Fruit fly (Drosophila melanogaster) whole organism, embryonic: ENCODE results near the gene CG13306.

ENCODE experiments used
- Abd-B ChIP-seq: fragments of 200-800 bp; sonication (Bioruptor generic); optimal IDR thresholded peaks from 2 replicates; lab custom pipeline; 2018; ENCODE audit warnings: missing biosample characterization, mild to moderate bottlenecking, missing genetic modification characterization, moderate library complexity
- Ada2b ChIP-seq: fragments of 200-800 bp; sonication (Bioruptor generic); IDR thresholded peaks from 2 replicates; pipeline ENCODE4 v1.3.6; 2022; ENCODE audit warnings: missing biosample characterization, missing genetic modification characterization
- Adf1 ChIP-seq: fragments of 200-800 bp; sonication (Bioruptor generic); IDR thresholded peaks from 2 replicates; pipeline ENCODE4 v1.3.6; 2022; ENCODE audit warnings: missing biosample characterization, missing genetic modification characterization
- Aef1 ChIP-seq: fragments of 200-800 bp; sonication (Bioruptor generic); IDR thresholded peaks from 3 replicates; pipeline ENCODE4 v1.3.6; 2022; ENCODE audit warnings: missing biosample characterization, missing genetic modification characterization
- CG10274 ChIP-seq: fragments of 200-800 bp; sonication (Bioruptor generic); optimal IDR thresholded peaks from 3 replicates; lab custom pipeline; 2017; ENCODE audit warnings: missing biosample characterization, mild to moderate bottlenecking, missing genetic modification characterization
- CG11723 ChIP-seq: fragments of 200-800 bp; sonication (Bioruptor generic); optimal IDR thresholded peaks from 2 replicates; lab custom pipeline; 2017; ENCODE audit warnings: missing biosample characterization, mild to moderate bottlenecking, missing genetic modification characterization
- CG12744 ChIP-seq: fragments of 200-800 bp; sonication (Bioruptor generic); optimal IDR thresholded peaks from 2 replicates; lab custom pipeline; 2016; ENCODE audit warnings: missing biosample characterization, missing genetic modification characterization
- CG13123 ChIP-seq: fragments of 200-800 bp; sonication (Bioruptor generic); optimal IDR thresholded peaks from 2 replicates; lab custom pipeline; 2016; ENCODE audit warnings: missing biosample characterization, missing genetic modification characterization
- CG15269 ChIP-seq: fragments of 200-800 bp; sonication (Bioruptor generic); optimal IDR thresholded peaks from 2 replicates; lab custom pipeline; 2018; ENCODE audit warnings: missing biosample characterization, mild to moderate bottlenecking, missing genetic modification characterization, moderate library complexity
- CG1529 ChIP-seq: fragments of 200-800 bp; sonication (Bioruptor generic); optimal IDR thresholded peaks from 3 replicates; lab custom pipeline; 2018; ENCODE audit warnings: missing biosample characterization, missing genetic modification characterization
- CG2120 ChIP-seq: fragments of 200-800 bp; sonication (Bioruptor generic); optimal IDR thresholded peaks from 3 replicates; lab custom pipeline; 2016; ENCODE audit warnings: missing biosample characterization, missing genetic modification characterization
- CG2678 ChIP-seq: fragments of 200-800 bp; sonication (Bioruptor generic); optimal IDR thresholded peaks from 3 replicates; lab custom pipeline; 2019; ENCODE audit warnings: missing biosample characterization, mild to moderate bottlenecking, missing genetic modification characterization, moderate library complexity
- CG34224 ChIP-seq: fragments of 200-800 bp; sonication (Bioruptor generic); IDR thresholded peaks from 3 replicates; pipeline ENCODE4 v1.3.6; 2022; ENCODE audit warnings: missing biosample characterization, missing genetic modification characterization; ENCODE audit not compliant: partially characterized antibody
- CG4424 ChIP-seq: fragments of 200-800 bp; sonication (Bioruptor generic); optimal IDR thresholded peaks from 3 replicates; lab custom pipeline; 2016; ENCODE audit warnings: missing biosample characterization, missing genetic modification characterization
- CG4854 ChIP-seq: fragments of 200-800 bp; sonication (Bioruptor generic); optimal IDR thresholded peaks from 2 replicates; lab custom pipeline; 2016; ENCODE audit warnings: missing biosample characterization, missing genetic modification characterization, inconsistent platforms
- CG5953 ChIP-seq: fragments of 200-800 bp; sonication (Bioruptor generic); IDR thresholded peaks from 2 replicates; pipeline ENCODE4 v1.3.6; 2022; ENCODE audit warnings: missing biosample characterization, missing genetic modification characterization
- CG6689 ChIP-seq: fragments of 200-800 bp; sonication (Bioruptor generic); IDR thresholded peaks from 2 replicates; pipeline ENCODE4 v1.3.6; 2022; ENCODE audit warnings: missing biosample characterization, missing genetic modification characterization
- CG6791 ChIP-seq: fragments of 200-800 bp; sonication (Bioruptor generic); IDR thresholded peaks from 3 replicates; pipeline ENCODE4 v1.3.6; 2022; ENCODE audit warnings: missing biosample characterization, missing genetic modification characterization; ENCODE audit not compliant: partially characterized antibody
- CG7556 ChIP-seq: fragments of 200-800 bp; sonication (Bioruptor generic); optimal IDR thresholded peaks from 2 replicates; lab custom pipeline; 2017; ENCODE audit warnings: missing biosample characterization, mild to moderate bottlenecking, missing genetic modification characterization
- Deaf1 ChIP-seq: fragments of 200-800 bp; optimal IDR thresholded peaks from 3 replicates; lab custom pipeline; 2019; ENCODE audit warnings: missing biosample characterization, mild to moderate bottlenecking, missing genetic modification characterization, moderate library complexity
- Dip2 ChIP-seq: fragments of 200-800 bp; sonication (Bioruptor generic); IDR thresholded peaks from 2 replicates; pipeline ENCODE4 v1.3.6; 2022; ENCODE audit warnings: missing biosample characterization, missing genetic modification characterization
- Dip3 ChIP-seq: fragments of 200-800 bp; sonication (Bioruptor generic); optimal IDR thresholded peaks from 3 replicates; lab custom pipeline; 2016; ENCODE audit warnings: missing biosample characterization, missing genetic modification characterization
- Eip74EF ChIP-seq, 2 experiments: fragments of 200-800 bp in 1 of 2; fragments of >200 bp in 1 of 2; sonication (Bioruptor generic) in 1 of 2; optimal IDR thresholded peaks; 2 replicates each; lab custom pipeline; 2017 to 2019; ENCODE audit warnings: missing biosample characterization in 2 of 2, missing genetic modification characterization in 2 of 2, mild to moderate bottlenecking in 1 of 2, moderate library complexity in 1 of 2
- Ets97D ChIP-seq: fragments of 200-800 bp; sonication (Bioruptor generic); optimal IDR thresholded peaks from 3 replicates; lab custom pipeline; 2016; ENCODE audit warnings: missing biosample characterization, missing genetic modification characterization
- HLH54F ChIP-seq: fragments of 200-800 bp; sonication (Bioruptor generic); optimal IDR thresholded peaks from 3 replicates; lab custom pipeline; 2016; ENCODE audit warnings: missing biosample characterization, missing genetic modification characterization
- HmgZ ChIP-seq: fragments of 200-800 bp; sonication (Bioruptor generic); optimal IDR thresholded peaks from 2 replicates; lab custom pipeline; 2018; ENCODE audit warnings: missing biosample characterization, mild to moderate bottlenecking, missing genetic modification characterization
- Hmx ChIP-seq: fragments of 200-800 bp; sonication (Bioruptor generic); optimal IDR thresholded peaks from 2 replicates; lab custom pipeline; 2016; ENCODE audit warnings: missing biosample characterization, missing genetic modification characterization
- Lpt ChIP-seq: fragments of >200 bp; optimal IDR thresholded peaks from 2 replicates; lab custom pipeline; 2018; ENCODE audit warnings: missing biosample characterization, missing genetic modification characterization
- Meics ChIP-seq: fragments of 200-800 bp; sonication (Bioruptor generic); optimal IDR thresholded peaks from 2 replicates; lab custom pipeline; 2017; ENCODE audit warnings: missing biosample characterization, mild to moderate bottlenecking, missing genetic modification characterization
- Rx ChIP-seq: fragments of 200-800 bp; sonication (Bioruptor generic); IDR thresholded peaks from 2 replicates; pipeline ENCODE4 v1.3.6; 2022; ENCODE audit warnings: missing biosample characterization, missing genetic modification characterization
- Sin3A ChIP-seq: fragments of >200 bp; optimal IDR thresholded peaks from 2 replicates; lab custom pipeline; 2018
- Stat92E ChIP-seq, 3 experiments: fragments of >200 bp in 2 of 3; fragments of 200-800 bp in 1 of 3; sonication (Bioruptor generic) in 1 of 3; optimal IDR thresholded peaks; 2 replicates each; lab custom pipeline; 2017 to 2019; ENCODE audit warnings: missing biosample characterization in 3 of 3, missing genetic modification characterization in 3 of 3, mild to moderate bottlenecking in 1 of 3, moderate library complexity in 1 of 3
- Xbp1 ChIP-seq: fragments of 200-800 bp; sonication (Bioruptor generic); optimal IDR thresholded peaks from 3 replicates; lab custom pipeline; 2016; ENCODE audit warnings: missing biosample characterization, mild to moderate bottlenecking, missing genetic modification characterization
- Xrp1 ChIP-seq: fragments of 200-800 bp; sonication (Bioruptor generic); IDR thresholded peaks from 2 replicates; pipeline ENCODE4 v1.3.6; 2022; ENCODE audit warnings: missing biosample characterization, missing genetic modification characterization
- abd-A ChIP-seq: fragments of 200-800 bp; sonication (Bioruptor generic); optimal IDR thresholded peaks from 3 replicates; lab custom pipeline; 2019; ENCODE audit warnings: missing biosample characterization, mild to moderate bottlenecking, missing genetic modification characterization, moderate library complexity
- ase ChIP-seq: fragments of 200-800 bp; sonication (Bioruptor generic); IDR thresholded peaks from 3 replicates; pipeline ENCODE4 v1.3.6; 2022; ENCODE audit warnings: missing biosample characterization, missing genetic modification characterization
- btn ChIP-seq: fragments of 200-800 bp; sonication (Bioruptor generic); optimal IDR thresholded peaks from 2 replicates; lab custom pipeline; 2016; ENCODE audit warnings: missing biosample characterization, missing genetic modification characterization
- da ChIP-seq: fragments of 200-800 bp; sonication (Bioruptor generic); optimal IDR thresholded peaks from 2 replicates; lab custom pipeline; 2016; ENCODE audit warnings: missing biosample characterization, missing genetic modification characterization
- esg ChIP-seq: fragments of 200-800 bp; sonication (Bioruptor generic); conservative IDR thresholded peaks from 2 replicates; pipeline ENCODE4 v1.3.6; 2022; ENCODE audit warnings: missing biosample characterization, missing genetic modification characterization
- exex ChIP-seq: fragments of 200-800 bp; sonication (Bioruptor generic); optimal IDR thresholded peaks from 4 replicates; lab custom pipeline; 2018; ENCODE audit warnings: missing biosample characterization, mild to moderate bottlenecking, missing genetic modification characterization, moderate library complexity
- gce ChIP-seq: fragments of 200-800 bp; sonication (Bioruptor generic); IDR thresholded peaks from 3 replicates; pipeline ENCODE4 v1.3.6; 2022; ENCODE audit warnings: missing biosample characterization, missing genetic modification characterization
- gem ChIP-seq: fragments of 200-800 bp; sonication (Bioruptor generic); optimal IDR thresholded peaks from 2 replicates; lab custom pipeline; 2019; ENCODE audit warnings: missing biosample characterization, mild to moderate bottlenecking, missing genetic modification characterization, moderate library complexity
- gsb-n ChIP-seq: fragments of 200-800 bp; sonication (Bioruptor generic); optimal IDR thresholded peaks from 3 replicates; lab custom pipeline; 2018; ENCODE audit warnings: missing biosample characterization, mild to moderate bottlenecking, missing genetic modification characterization
- lilli ChIP-seq: fragments of 200-800 bp; sonication (Bioruptor generic); optimal IDR thresholded peaks from 3 replicates; lab custom pipeline; 2016; ENCODE audit warnings: missing biosample characterization, missing genetic modification characterization
- phol ChIP-seq: fragments of 200-800 bp; sonication (Bioruptor generic); optimal IDR thresholded peaks from 3 replicates; lab custom pipeline; 2018; ENCODE audit warnings: missing biosample characterization, mild to moderate bottlenecking, missing genetic modification characterization, moderate library complexity
- run ChIP-seq: fragments of 200-800 bp; sonication (Bioruptor generic); optimal IDR thresholded peaks from 3 replicates; lab custom pipeline; 2018; ENCODE audit warnings: missing biosample characterization, mild to moderate bottlenecking, missing genetic modification characterization
- sens-2 ChIP-seq: fragments of 200-800 bp; sonication (Bioruptor generic); IDR thresholded peaks from 2 replicates; pipeline ENCODE4 v1.3.6; 2022; ENCODE audit warnings: missing biosample characterization, missing genetic modification characterization
- tio ChIP-seq: fragments of 200-800 bp; sonication (Bioruptor generic); optimal IDR thresholded peaks from 2 replicates; lab custom pipeline; 2017; ENCODE audit warnings: missing biosample characterization, missing genetic modification characterization, inconsistent platforms
- zf30C ChIP-seq: fragments of 200-800 bp; sonication (Bioruptor generic); optimal IDR thresholded peaks from 3 replicates; lab custom pipeline; 2018; ENCODE audit warnings: missing biosample characterization, mild to moderate bottlenecking, missing genetic modification characterization

The CG13306 gene

DNA sequence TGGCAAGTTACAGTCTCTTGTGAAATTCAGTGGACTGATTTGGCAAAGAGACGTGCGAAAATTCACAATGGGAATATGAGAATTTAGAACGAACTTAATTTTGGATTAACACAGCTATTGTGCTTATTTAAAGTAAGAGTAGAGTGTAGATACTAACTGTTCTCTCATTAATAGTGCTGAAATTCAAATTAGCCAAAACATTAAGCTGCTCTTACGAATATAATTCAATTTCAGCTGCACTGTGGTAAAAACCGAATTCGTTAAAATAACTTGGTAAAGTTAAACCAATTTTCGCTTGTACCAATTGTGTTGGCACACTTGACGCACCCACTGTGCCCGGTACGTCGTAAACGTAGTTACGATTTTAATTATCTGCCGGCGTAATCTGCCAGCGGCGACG lies 18.4 kb upstream of the CG13306 start (continued):
- peak; percentile 5 for TF ChIP-seq CG4424 (GFP tag; lab: Kevin White, UChicago)
- TF ChIP-seq Meics (GFP tag; lab: Kevin White, UChicago) = peak; percentile 73
- peak; percentile 46 for TF ChIP-seq Dip3 (GFP tag; lab: Kevin White, UChicago)
- TF ChIP-seq Sin3A (lab: Kevin White, UChicago) = no peak
- TF ChIP-seq CG1529 = no peak
- TF ChIP-seq run = no peak
- TF ChIP-seq CG11723 (GFP tag; lab: Kevin White, UChicago) = peak; percentile 26

DNA sequence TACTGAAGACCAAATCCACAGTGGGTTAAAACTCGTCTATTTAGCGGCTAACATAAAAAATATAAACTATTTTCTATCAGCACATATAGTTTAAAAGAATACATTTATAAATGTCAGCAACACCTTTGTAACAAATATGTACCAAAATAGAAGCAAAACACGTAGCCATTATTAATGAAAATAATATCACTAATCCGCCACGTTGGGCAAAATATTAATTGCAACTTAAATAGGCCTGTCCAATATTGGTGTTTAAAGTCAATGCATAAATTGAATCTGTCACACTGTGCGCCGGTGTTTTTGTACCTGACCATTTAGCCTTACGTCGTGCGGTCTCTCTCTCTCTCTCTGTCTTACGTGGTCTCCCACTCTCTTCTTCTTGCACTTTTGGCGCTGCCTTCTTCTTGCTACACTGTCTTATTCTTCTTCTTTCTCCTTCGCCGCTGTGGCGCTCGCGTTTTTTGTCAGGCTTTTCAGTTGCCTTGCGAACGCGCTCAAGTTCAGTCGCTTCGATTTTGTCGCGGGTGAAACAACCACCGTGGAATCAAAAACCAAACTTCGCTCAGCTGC lies 16.5 kb upstream of the CG13306 start:
- TF ChIP-seq HmgZ (tag; lab: Kevin White, UChicago) (peak; percentile 99), Rx (peak; percentile 95), Stat92E (GFP tag; optimal IDR thresholded peaks at IDR 0.05; lab: Kevin White, UChicago) (peak in 1 of 3 experiments; percentile 93), exex (tag; lab: Kevin White, UChicago) (peak; percentile 60), Xbp1 (GFP tag; lab: Kevin White, UChicago) (peak; percentile 98), da (peak; percentile 96), Eip74EF (GFP tag; optimal IDR thresholded peaks at IDR 0.05; lab: Kevin White, UChicago) (peak in 1 of 2 experiments; percentile 93), gsb-n (tag; lab: Kevin White, UChicago) (peak; percentile 95), Abd-B (peak; percentile 84), lilli (peak; percentile 99), CG15269 (tag; lab: Kevin White, UChicago) (peak; percentile 98), gem (tag; lab: Kevin White, UChicago) (peak; percentile 99), abd-A (tag; lab: Kevin White, UChicago) (peak; percentile 73), CG6689 (peak; percentile 99), Hmx (peak; percentile 86), HLH54F (GFP tag; lab: Kevin White, UChicago) (peak; percentile 98), gce (peak; percentile 95), phol (tag; lab: Kevin White, UChicago) (peak; percentile 98), CG12744 (GFP tag; lab: Kevin White, UChicago) (peak; percentile 97), Xrp1 (GFP tag; lab: Robert Waterston, UW) (peak; percentile 98), CG5953 (peak; percentile 96), Dip2 (GFP tag; lab: Robert Waterston, UW) (peak; percentile 78), sens-2 (GFP tag; lab: Robert Waterston, UW) (peak; percentile 90), Ets97D (GFP tag; lab: Kevin White, UChicago) (peak; percentile 73), btn (GFP tag; lab: Kevin White, UChicago) (peak; percentile 87), esg (GFP tag; lab: Robert Waterston, UW) (peak; percentile 99), CG4854 (GFP tag; lab: Kevin White, UChicago) (peak; percentile 96), Aef1 (peak; percentile 98), CG10274 (GFP tag; lab: Kevin White, UChicago) (peak; percentile 91), Lpt (GFP tag; lab: Kevin White, UChicago) (no peak), ase (peak; percentile 97), zf30C (GFP tag; lab: Kevin White, UChicago) (no peak), Ada2b (GFP tag; lab: Robert Waterston, UW) (peak; percentile 98), tio (GFP tag; lab: Kevin White, UChicago) (peak; percentile 99), CG13123 (peak; percentile 96), Adf1 (peak; percentile 82), CG7556 (GFP tag; lab: Kevin White, UChicago) (peak; percentile 99), CG2678 (tag; lab: Kevin White, UChicago) (peak; percentile 95), CG2120 (peak; percentile 99), Deaf1 (tag; lab: Kevin White, UChicago) (peak; percentile 82), CG34224 (GFP tag; lab: Robert Waterston, UW) (peak; percentile 55; the same call in 2 of the 3 replicates), CG6791 (GFP tag; lab: Robert Waterston, UW) (peak; percentile 55; the same call in 2 of the 3 replicates)
